Fruit fly (Drosophila melanogaster) whole organism, embryonic: ENCODE measurements around the gene CG4991.

ENCODE experiments used
- Ada2b ChIP-seq: fragments of 200-800 bp; sonication (Bioruptor generic); IDR thresholded peaks from 2 replicates; pipeline ENCODE4 v1.3.6; 2022; ENCODE audit warnings: missing biosample characterization, missing genetic modification characterization
- Atf-2 ChIP-seq: fragments of 200-800 bp; sonication (Bioruptor generic); optimal IDR thresholded peaks from 2 replicates; lab custom pipeline; 2016; ENCODE audit warnings: missing biosample characterization, missing genetic modification characterization
- CG10147 ChIP-seq: fragments of 200-800 bp; sonication (Bioruptor generic); optimal IDR thresholded peaks from 2 replicates; lab custom pipeline; 2019; ENCODE audit warnings: missing biosample characterization, mild to moderate bottlenecking, missing genetic modification characterization, moderate library complexity
- CG10267 ChIP-seq: fragments of 200-800 bp; sonication (Bioruptor generic); optimal IDR thresholded peaks from 2 replicates; lab custom pipeline; 2018; ENCODE audit warnings: missing biosample characterization, mild to moderate bottlenecking, missing genetic modification characterization, moderate library complexity
- CG10274 ChIP-seq: fragments of 200-800 bp; sonication (Bioruptor generic); optimal IDR thresholded peaks from 3 replicates; lab custom pipeline; 2017; ENCODE audit warnings: missing biosample characterization, mild to moderate bottlenecking, missing genetic modification characterization
- CG1233 ChIP-seq: fragments of 200-800 bp; sonication (Bioruptor generic); optimal IDR thresholded peaks from 4 replicates; lab custom pipeline; 2018; ENCODE audit warnings: missing biosample characterization, mild to moderate bottlenecking, missing genetic modification characterization
- CG14667 ChIP-seq: fragments of 200-800 bp; sonication (Bioruptor generic); IDR thresholded peaks from 2 replicates; pipeline ENCODE4 v1.3.6; 2022; ENCODE audit warnings: missing biosample characterization, missing genetic modification characterization
- CG15269 ChIP-seq: fragments of 200-800 bp; sonication (Bioruptor generic); optimal IDR thresholded peaks from 2 replicates; lab custom pipeline; 2018; ENCODE audit warnings: missing biosample characterization, mild to moderate bottlenecking, missing genetic modification characterization, moderate library complexity
- CG1529 ChIP-seq: fragments of 200-800 bp; sonication (Bioruptor generic); optimal IDR thresholded peaks from 3 replicates; lab custom pipeline; 2018; ENCODE audit warnings: missing biosample characterization, missing genetic modification characterization
- CG17361 ChIP-seq: fragments of 200-800 bp; sonication (Bioruptor generic); IDR thresholded peaks from 3 replicates; pipeline ENCODE4 v1.3.6; 2022; ENCODE audit warnings: missing biosample characterization, missing genetic modification characterization
- CG17612 ChIP-seq: fragments of 200-800 bp; sonication (Bioruptor generic); IDR thresholded peaks from 2 replicates; pipeline ENCODE4 v1.3.6; 2022; ENCODE audit warnings: missing biosample characterization, missing genetic modification characterization
- CG2875 ChIP-seq: fragments of 200-800 bp; sonication (Bioruptor generic); optimal IDR thresholded peaks from 2 replicates; lab custom pipeline; 2017; ENCODE audit warnings: missing biosample characterization, mild to moderate bottlenecking, missing genetic modification characterization, missing genetic modification reagents
- CG31441 ChIP-seq: fragments of 200-800 bp; sonication (Bioruptor generic); IDR thresholded peaks from 2 replicates; pipeline ENCODE4 v1.3.6; 2022; ENCODE audit warnings: missing biosample characterization, missing genetic modification characterization
- CG43689 ChIP-seq: fragments of 200-800 bp; sonication (Bioruptor generic); IDR thresholded peaks from 2 replicates; pipeline ENCODE4 v1.3.6; 2022; ENCODE audit warnings: missing biosample characterization, missing genetic modification characterization
- CG4730 ChIP-seq: fragments of 200-800 bp; sonication (Bioruptor generic); IDR thresholded peaks from 2 replicates; pipeline ENCODE4 v1.3.6; 2022; ENCODE audit warnings: missing biosample characterization, missing genetic modification characterization
- CG6689 ChIP-seq: fragments of 200-800 bp; sonication (Bioruptor generic); IDR thresholded peaks from 2 replicates; pipeline ENCODE4 v1.3.6; 2022; ENCODE audit warnings: missing biosample characterization, missing genetic modification characterization
- CG7928 ChIP-seq: fragments of 200-800 bp; sonication (Bioruptor generic); optimal IDR thresholded peaks from 2 replicates; lab custom pipeline; 2017; ENCODE audit warnings: missing biosample characterization, mild to moderate bottlenecking, missing genetic modification characterization
- Camta ChIP-seq: fragments of 200-800 bp; sonication (Bioruptor generic); optimal IDR thresholded peaks from 2 replicates; lab custom pipeline; 2016; ENCODE audit warnings: missing biosample characterization, missing genetic modification characterization
- CoRest ChIP-seq: fragments of 200-800 bp; sonication (Bioruptor generic); optimal IDR thresholded peaks from 3 replicates; lab custom pipeline; 2018; ENCODE audit warnings: missing biosample characterization, mild to moderate bottlenecking, missing genetic modification characterization, moderate library complexity
- Dfd ChIP-seq, 2 experiments: fragments of >200 bp; optimal IDR thresholded peaks; 2 replicates each; lab custom pipeline; 2017; ENCODE audit warnings: missing biosample characterization in 2 of 2, missing genetic modification characterization in 2 of 2
- Dref ChIP-seq: fragments of 200-800 bp; sonication (Bioruptor generic); IDR thresholded peaks from 2 replicates; pipeline ENCODE4 v1.3.6; 2022; ENCODE audit warnings: missing biosample characterization, missing genetic modification characterization
- Fer2 ChIP-seq: fragments of 200-800 bp; sonication (Bioruptor generic); optimal IDR thresholded peaks from 2 replicates; lab custom pipeline; 2018; ENCODE audit warnings: missing biosample characterization, mild to moderate bottlenecking, missing genetic modification characterization, moderate library complexity
- Hmx ChIP-seq: fragments of 200-800 bp; sonication (Bioruptor generic); optimal IDR thresholded peaks from 2 replicates; lab custom pipeline; 2016; ENCODE audit warnings: missing biosample characterization, missing genetic modification characterization
- NK7.1 ChIP-seq: fragments of 200-800 bp; sonication (Bioruptor generic); optimal IDR thresholded peaks from 3 replicates; lab custom pipeline; 2016; ENCODE audit warnings: missing biosample characterization, missing genetic modification characterization
- Pdp1 ChIP-seq, 2 experiments: fragments of 200-800 bp; sonication (Bioruptor generic); optimal IDR thresholded peaks; 3 replicates each; lab custom pipeline; 2016; ENCODE audit warnings: missing biosample characterization in 2 of 2, missing genetic modification characterization in 2 of 2, mild to moderate bottlenecking in 1 of 2, moderate library complexity in 1 of 2
- Rfx ChIP-seq: fragments of 200-800 bp; sonication (Bioruptor generic); IDR thresholded peaks from 2 replicates; pipeline ENCODE4 v1.3.6; 2022; ENCODE audit warnings: missing biosample characterization, missing genetic modification characterization
- Ssrp ChIP-seq: fragments of 200-800 bp; sonication (Bioruptor generic); optimal IDR thresholded peaks from 2 replicates; lab custom pipeline; 2018; ENCODE audit warnings: missing biosample characterization, mild to moderate bottlenecking, missing genetic modification characterization, moderate library complexity
- Xrp1 ChIP-seq: fragments of 200-800 bp; sonication (Bioruptor generic); IDR thresholded peaks from 2 replicates; pipeline ENCODE4 v1.3.6; 2022; ENCODE audit warnings: missing biosample characterization, missing genetic modification characterization
- chm ChIP-seq: fragments of 200-800 bp; sonication (Bioruptor generic); IDR thresholded peaks from 2 replicates; pipeline ENCODE4 v1.3.6; 2022; ENCODE audit warnings: missing biosample characterization, missing genetic modification characterization
- chn ChIP-seq: fragments of 200-800 bp; sonication (Bioruptor generic); optimal IDR thresholded peaks from 2 replicates; lab custom pipeline; 2016; ENCODE audit warnings: missing biosample characterization, missing genetic modification characterization
- dm ChIP-seq: fragments of 200-800 bp; sonication (Bioruptor generic); optimal IDR thresholded peaks from 3 replicates; lab custom pipeline; 2016; ENCODE audit warnings: missing biosample characterization, missing genetic modification characterization
- ftz-f1 ChIP-seq: fragments of 200-800 bp; sonication (Bioruptor generic); optimal IDR thresholded peaks from 2 replicates; lab custom pipeline; 2016; ENCODE audit warnings: missing biosample characterization, missing genetic modification characterization
- gem ChIP-seq: fragments of 200-800 bp; sonication (Bioruptor generic); optimal IDR thresholded peaks from 2 replicates; lab custom pipeline; 2019; ENCODE audit warnings: missing biosample characterization, mild to moderate bottlenecking, missing genetic modification characterization, moderate library complexity
- grau ChIP-seq: fragments of 200-800 bp; optimal IDR thresholded peaks from 3 replicates; lab custom pipeline; 2019; ENCODE audit warnings: missing biosample characterization, mild to moderate bottlenecking, missing genetic modification characterization, moderate library complexity
- gro ChIP-seq: fragments of 200-800 bp; sonication (Bioruptor generic); optimal IDR thresholded peaks from 2 replicates; lab custom pipeline; 2016; ENCODE audit warnings: missing biosample characterization, missing genetic modification characterization
- hkb ChIP-seq, 2 experiments: fragments of 200-800 bp in 1 of 2; fragments of >200 bp in 1 of 2; sonication (Bioruptor generic) in 1 of 2; IDR thresholded peaks in 1 of 2; optimal IDR thresholded peaks in 1 of 2; 2 replicates each; pipeline versions ENCODE4 v1.3.6 to Lab custom; 2017 to 2022; ENCODE audit warnings: missing biosample characterization in 1 of 2, missing genetic modification characterization in 1 of 2
- insv ChIP-seq, 2 experiments: fragments of 200-800 bp; sonication (Bioruptor generic); optimal IDR thresholded peaks; 3 replicates each; lab custom pipeline; 2016 to 2018; ENCODE audit warnings: missing biosample characterization in 2 of 2, missing genetic modification characterization in 2 of 2
- jing ChIP-seq: fragments of 200-800 bp; sonication (Bioruptor generic); optimal IDR thresholded peaks from 2 replicates; lab custom pipeline; 2018; ENCODE audit warnings: missing biosample characterization, mild to moderate bottlenecking, missing genetic modification characterization
- prd ChIP-seq, 3 experiments: fragments of >200 bp in 2 of 3; fragments of 200-800 bp in 1 of 3; sonication (Bioruptor generic) in 1 of 3; optimal IDR thresholded peaks in 2 of 3; IDR thresholded peaks in 1 of 3; 2 replicates in 2 of 3; 3 replicates in 1 of 3; pipeline versions ENCODE4 v1.3.6 to Lab custom; 2017 to 2022; ENCODE audit warnings: missing biosample characterization in 1 of 3, missing genetic modification characterization in 1 of 3
- pros ChIP-seq: fragments of 200-800 bp; sonication (Bioruptor generic); optimal IDR thresholded peaks from 3 replicates; lab custom pipeline; 2019; ENCODE audit warnings: missing biosample characterization, mild to moderate bottlenecking, missing genetic modification characterization, moderate library complexity
- pzg ChIP-seq: fragments of 200-800 bp; sonication (Bioruptor generic); optimal IDR thresholded peaks from 3 replicates; lab custom pipeline; 2018; ENCODE audit warnings: missing biosample characterization, mild to moderate bottlenecking, missing genetic modification characterization, moderate library complexity
- ro ChIP-seq: fragments of 200-800 bp; sonication (Bioruptor generic); IDR thresholded peaks from 2 replicates; pipeline ENCODE4 v1.3.6; 2022; ENCODE audit warnings: missing biosample characterization, missing genetic modification characterization
- salm ChIP-seq: fragments of 200-800 bp; sonication (Bioruptor generic); optimal IDR thresholded peaks from 2 replicates; lab custom pipeline; 2018; ENCODE audit warnings: missing biosample characterization, mild to moderate bottlenecking, missing genetic modification characterization
- sd ChIP-seq: fragments of 200-800 bp; sonication (Bioruptor generic); optimal IDR thresholded peaks from 3 replicates; lab custom pipeline; 2018; ENCODE audit warnings: missing biosample characterization, mild to moderate bottlenecking, missing genetic modification characterization, moderate library complexity
- sim ChIP-seq: fragments of 200-800 bp; sonication (Bioruptor generic); IDR thresholded peaks from 2 replicates; pipeline ENCODE4 v1.3.6; 2022; ENCODE audit warnings: missing biosample characterization, missing genetic modification characterization
- tup ChIP-seq: fragments of 200-800 bp; sonication (Bioruptor generic); optimal IDR thresholded peaks from 2 replicates; lab custom pipeline; 2016; ENCODE audit warnings: missing biosample characterization, mild to moderate bottlenecking, missing genetic modification characterization, moderate library complexity
- wdn ChIP-seq: fragments of 200-800 bp; sonication (Bioruptor generic); IDR thresholded peaks from 2 replicates; pipeline ENCODE4 v1.3.6; 2022; ENCODE audit warnings: missing biosample characterization, missing genetic modification characterization
- zf30C ChIP-seq: fragments of 200-800 bp; sonication (Bioruptor generic); optimal IDR thresholded peaks from 3 replicates; lab custom pipeline; 2018; ENCODE audit warnings: missing biosample characterization, mild to moderate bottlenecking, missing genetic modification characterization

The CG4991 gene

dm6 chrX:17091062-17091904, at the start of gene CG4991, which contains the start of gene CG16700 (continued):
- peak; percentile 85 for TF ChIP-seq Ssrp (tag; lab: Kevin White, UChicago)
- no peak for TF ChIP-seq pzg (GFP tag; lab: Kevin White, UChicago)
- TF ChIP-seq CG17612 (GFP tag; lab: Robert Waterston, UW): 0 out of 2 replicates have a peak, but pooled peaks have one; percentile 30
- TF ChIP-seq chn: no peak
- TF ChIP-seq CG15269 (tag; lab: Kevin White, UChicago): peak; percentile 85
- no peak for TF ChIP-seq CG7928 (GFP tag; lab: Kevin White, UChicago)
- peak; percentile 90 for TF ChIP-seq grau (tag; lab: Kevin White, UChicago)
- 0 out of 2 replicates have a peak, but pooled peaks have one; percentile 6 for TF ChIP-seq sim (GFP tag; lab: Robert Waterston, UW)
- peak; percentile 66 for TF ChIP-seq CG1529
- TF ChIP-seq CG6689: peak; percentile 86
- no peak for TF ChIP-seq Dfd (GFP tag; optimal IDR thresholded peaks at IDR 0.05; lab: Kevin White, UChicago)
- peak; percentile 54 for TF ChIP-seq CG2875
- TF ChIP-seq CG14667 (GFP tag; lab: Robert Waterston, UW): peak; percentile 59; the same call in 1 of the 2 replicates
- TF ChIP-seq Atf-2 (GFP tag; lab: Kevin White, UChicago): no peak
- TF ChIP-seq salm (tag; lab: Kevin White, UChicago): peak; percentile 46
- peak; percentile 91 for TF ChIP-seq CG31441 (GFP tag; lab: Robert Waterston, UW)
- peak; percentile 45 for TF ChIP-seq Fer2 (tag; lab: Kevin White, UChicago)
- no peak for TF ChIP-seq NK7.1 (GFP tag; lab: Kevin White, UChicago)
- TF ChIP-seq Xrp1: peak; percentile 77
- TF ChIP-seq gro: no peak
- peak; percentile 37; the same call in 1 of the 2 replicates for TF ChIP-seq CG4730
- TF ChIP-seq CG43689 (GFP tag; lab: Robert Waterston, UW): no peak
- TF ChIP-seq CG10267 (tag; lab: Kevin White, UChicago): peak; percentile 79
- TF ChIP-seq CoRest (tag; lab: Kevin White, UChicago): peak; percentile 93
- no peak for TF ChIP-seq chm (GFP tag; lab: Robert Waterston, UW)
- peak; percentile 98 for TF ChIP-seq sd (tag; lab: Kevin White, UChicago)
- TF ChIP-seq ftz-f1 (GFP tag; lab: Kevin White, UChicago): no peak
- peak; percentile 41 for TF ChIP-seq CG10274
- no peak; the same call in none of the 2 replicates for TF ChIP-seq Ada2b (GFP tag; lab: Robert Waterston, UW)
- peak; percentile 72 for TF ChIP-seq CG1233
- peak; percentile 36 for TF ChIP-seq Camta (GFP tag; lab: Kevin White, UChicago)
- peak; percentile 80 for TF ChIP-seq CG10147 (GFP tag; lab: Kevin White, UChicago)
- TF ChIP-seq prd (optimal IDR thresholded peaks at IDR 0.05; lab: Kevin White, UChicago): no peak
- TF ChIP-seq prd (GFP tag; IDR thresholded peaks at IDR 0.05; lab: Robert Waterston, UW): peak; percentile 87
- TF ChIP-seq wdn (GFP tag; lab: Robert Waterston, UW): peak; percentile 50
- no peak for TF ChIP-seq jing (GFP tag; lab: Kevin White, UChicago)
- peak; percentile 96 for TF ChIP-seq CG17361 (GFP tag; lab: Robert Waterston, UW)
- no peak for TF ChIP-seq Hmx (GFP tag; lab: Kevin White, UChicago)
- TF ChIP-seq pros (GFP tag; lab: Kevin White, UChicago): no peak
- TF ChIP-seq Dref (GFP tag; lab: Robert Waterston, UW): no peak
- TF ChIP-seq hkb (optimal IDR thresholded peaks at IDR 0.05; lab: Kevin White, UChicago): no peak
- TF ChIP-seq hkb (GFP tag; IDR thresholded peaks at IDR 0.05; lab: Robert Waterston, UW): peak; percentile 31; the same call in 1 of the 2 replicates
- no peak for TF ChIP-seq dm (GFP tag; lab: Kevin White, UChicago)
- TF ChIP-seq gem (tag; lab: Kevin White, UChicago): peak; percentile 93
- TF ChIP-seq tup: no peak
- TF ChIP-seq zf30C (GFP tag; lab: Kevin White, UChicago): peak; percentile 86
- peak; percentile 8 to 45 for TF ChIP-seq Pdp1 (GFP tag; optimal IDR thresholded peaks at IDR 0.05; lab: Kevin White, UChicago)
- TF ChIP-seq insv (GFP tag; optimal IDR thresholded peaks at IDR 0.05; lab: Kevin White, UChicago): peak in 1 of 2 experiments; percentile 20
- peak; percentile 39; the same call in 1 of the 2 replicates for TF ChIP-seq ro (GFP tag; lab: Robert Waterston, UW)
- TF ChIP-seq Rfx (GFP tag; lab: Robert Waterston, UW): peak; percentile 82
